Fruit fly (Drosophila melanogaster): ENCODE results near the gene CG6761.

The CG6761 gene

DNA sequence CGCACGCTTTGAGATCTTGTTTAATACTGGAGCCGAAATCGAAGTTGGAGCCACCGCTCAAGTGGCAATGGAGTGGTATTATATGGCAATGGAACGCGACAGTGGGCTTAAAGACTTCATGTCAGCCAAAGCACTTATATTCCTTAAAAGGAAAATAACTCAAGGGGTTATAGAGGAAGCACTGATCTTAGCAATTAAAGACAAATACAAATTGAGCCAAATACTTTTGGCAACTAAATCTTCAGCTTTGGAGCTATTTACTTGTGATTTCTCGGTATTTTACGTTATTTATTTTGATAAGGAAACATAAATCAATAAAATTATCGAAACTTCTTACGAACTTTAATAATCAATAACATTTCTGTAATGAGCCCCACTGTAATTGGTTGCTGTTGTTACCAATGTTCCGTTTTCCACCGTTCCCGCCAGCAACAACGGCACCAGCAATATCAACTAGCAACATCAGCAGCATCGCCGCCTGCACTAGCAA is 40.7 kb upstream of the CG6761 start (continued):
- TF ChIP-seq CG2129 (GFP tag; IDR thresholded peaks at IDR 0.05; ENCODE audit: partially characterized antibody) (no peak), CG11247 (GFP tag; IDR thresholded peaks at IDR 0.05) (peak; percentile 77), stc (GFP tag; IDR thresholded peaks at IDR 0.05) (peak; percentile 87), gsb-n (tag; optimal IDR thresholded peaks at IDR 0.05) (peak; percentile 80), pita (GFP tag; optimal IDR thresholded peaks at IDR 0.05) (no peak), CG17385 (GFP tag; optimal IDR thresholded peaks at IDR 0.05) (peak; percentile 74), Xbp1 (GFP tag; optimal IDR thresholded peaks at IDR 0.05) (peak; percentile 68), gro (GFP tag; optimal IDR thresholded peaks at IDR 0.05) (peak; percentile 92), wek (GFP tag; optimal IDR thresholded peaks at IDR 0.05) (peak; percentile 58), CG4617 (GFP tag; optimal IDR thresholded peaks at IDR 0.05; ENCODE audit: borderline replicate concordance) (no peak), Deaf1 (tag; optimal IDR thresholded peaks at IDR 0.05) (peak; percentile 72), CG17612 (GFP tag; IDR thresholded peaks at IDR 0.05) (peak; percentile 72), aop (GFP tag; IDR thresholded peaks at IDR 0.05) (0 out of 2 replicates have a peak, but pooled peaks have one; percentile 5), CG7963 (GFP tag; IDR thresholded peaks at IDR 0.05; ENCODE audit: partially characterized antibody) (no peak), ems (GFP tag; optimal IDR thresholded peaks at IDR 0.05) (peak; percentile 95), CG10543 (GFP tag; optimal IDR thresholded peaks at IDR 0.05) (peak; percentile 45), CG15269 (tag; optimal IDR thresholded peaks at IDR 0.05) (peak; percentile 79), lab (GFP tag; optimal IDR thresholded peaks at IDR 0.05) (peak; percentile 93), Atf3 (GFP tag; optimal IDR thresholded peaks at IDR 0.05) (peak; percentile 10), CG32767 (GFP tag; IDR thresholded peaks at IDR 0.05) (peak; percentile 81), CG6272 (GFP tag; IDR thresholded peaks at IDR 0.05) (peak; percentile 70), kay (GFP tag; optimal IDR thresholded peaks at IDR 0.05) (peak; percentile 56), vvl (GFP tag; IDR thresholded peaks at IDR 0.05) (peak; percentile 89), CG15696 (tag; optimal IDR thresholded peaks at IDR 0.05) (peak; percentile 61), gsb (GFP tag; IDR thresholded peaks at IDR 0.05) (peak; percentile 76), crol (GFP tag; IDR thresholded peaks at IDR 0.05) (no peak), Spps (tag; optimal IDR thresholded peaks at IDR 0.05) (peak; percentile 70), Side (GFP tag; optimal IDR thresholded peaks at IDR 0.05) (peak; percentile 68), CG6689 (GFP tag; IDR thresholded peaks at IDR 0.05) (peak; percentile 95), ranshi (GFP tag; IDR thresholded peaks at IDR 0.05) (peak; percentile 79)

dm6 chr3L:9742342-9742741 is 38.9 kb upstream of the CG6761 start:
- TF ChIP-seq jigr1 (GFP tag; IDR thresholded peaks at IDR 0.05) (no peak), lola (GFP tag; optimal IDR thresholded peaks at IDR 0.05) (peak in 1 of 3 experiments; percentile 27), abd-A (tag; optimal IDR thresholded peaks at IDR 0.05) (no peak), Blimp-1 (GFP tag; optimal IDR thresholded peaks at IDR 0.05) (peak; percentile 27), nom (GFP tag; optimal IDR thresholded peaks at IDR 0.05) (peak; percentile 45), prd (optimal IDR thresholded peaks at IDR 0.05) (no peak), prd (GFP tag; IDR thresholded peaks at IDR 0.05) (peak; percentile 24; the same call in 1 of the 3 replicates), danr (GFP tag; IDR thresholded peaks at IDR 0.05) (no peak), bsh (GFP tag; optimal IDR thresholded peaks at IDR 0.05) (peak in 1 of 2 experiments; percentile 48), ap (GFP tag; IDR thresholded peaks at IDR 0.05) (no peak), D19A (tag; optimal IDR thresholded peaks at IDR 0.05) (peak; percentile 4), Sox100B (GFP tag; optimal IDR thresholded peaks at IDR 0.05) (peak; percentile 1), wor (GFP tag; IDR thresholded peaks at IDR 0.05) (no peak), lbe (GFP tag; optimal IDR thresholded peaks at IDR 0.05) (peak; percentile 49), CG14710 (tag; optimal IDR thresholded peaks at IDR 0.05) (peak; percentile 50), mirr (GFP tag; optimal IDR thresholded peaks at IDR 0.05) (no peak), nmo (GFP tag; optimal IDR thresholded peaks at IDR 0.05) (no peak), dmrt11E (tag; optimal IDR thresholded peaks at IDR 0.05) (peak; percentile 3), seq (GFP tag; IDR thresholded peaks at IDR 0.05) (no peak), Med (GFP tag) (peak; percentile 8), CG32767 (GFP tag; IDR thresholded peaks at IDR 0.05) (no peak), CG11723 (GFP tag; optimal IDR thresholded peaks at IDR 0.05) (no peak), Ptx1 (GFP tag; IDR thresholded peaks at IDR 0.05) (no peak)
